Fruit fly (Drosophila melanogaster) whole organism, adult: ENCODE measurements around the gene CG11975.

Source experiments
- CG12768 ChIP-seq: fragments of 200-800 bp; sonication (Bioruptor generic); optimal IDR thresholded peaks from 2 replicates; lab custom pipeline; 2017; ENCODE audit warnings: missing biosample characterization, missing genetic modification characterization, mild to moderate bottlenecking, moderate library complexity, missing genetic modification reagents
- CG5204 ChIP-seq: fragments of 200-800 bp; sonication (Bioruptor generic); optimal IDR thresholded peaks from 2 replicates; lab custom pipeline; 2016; ENCODE audit warnings: missing biosample characterization, missing genetic modification characterization
- Hr96 ChIP-seq: fragments of 200-800 bp; sonication (Bioruptor generic); optimal IDR thresholded peaks from 2 replicates; lab custom pipeline; 2016; ENCODE audit warnings: missing biosample characterization, missing genetic modification characterization
- Mnt ChIP-seq: fragments of 200-800 bp; sonication (Bioruptor generic); optimal IDR thresholded peaks from 2 replicates; lab custom pipeline; 2016; ENCODE audit warnings: missing biosample characterization, mild to moderate bottlenecking, missing genetic modification characterization
- cic ChIP-seq: fragments of 200-800 bp; sonication (Bioruptor generic); optimal IDR thresholded peaks from 2 replicates; lab custom pipeline; 2017; ENCODE audit warnings: missing biosample characterization, mild to moderate bottlenecking, missing genetic modification characterization, moderate library complexity
- cnc ChIP-seq, 2 experiments: fragments of >200 bp; optimal IDR thresholded peaks; 2 replicates each; lab custom pipeline; 2017
- tj ChIP-seq: fragments of 200-800 bp; sonication (Bioruptor generic); optimal IDR thresholded peaks from 3 replicates; lab custom pipeline; 2017; ENCODE audit warnings: missing biosample characterization, mild to moderate bottlenecking, missing genetic modification characterization, moderate library complexity

DNA sequence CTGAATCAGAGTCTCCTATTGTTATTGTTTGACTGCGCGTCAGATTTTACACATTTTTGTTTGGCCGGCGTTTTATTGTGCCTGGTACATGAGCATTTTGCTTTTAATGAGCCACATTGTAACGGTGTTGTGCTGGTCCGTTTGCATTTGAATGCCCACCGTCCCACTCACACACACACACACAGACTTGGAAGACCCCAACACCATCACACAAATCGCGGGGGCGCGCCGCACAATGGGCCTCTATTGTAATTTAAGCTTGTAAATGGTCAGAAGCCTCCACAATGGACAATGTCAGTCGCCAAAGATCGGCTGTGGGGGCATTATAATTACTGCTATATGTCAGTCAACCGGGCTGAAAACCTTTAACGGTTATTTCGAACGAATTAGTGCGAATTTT is 36.7 kb upstream of the CG11975 start:
- TF ChIP-seq CG5204 (GFP tag; lab: Kevin White, UChicago) (no peak), cic (GFP tag; lab: Kevin White, UChicago) (no peak), tj (no peak), CG12768 (no peak), Hr96 (no peak), cnc (optimal IDR thresholded peaks at IDR 0.05; lab: Kevin White, UChicago) (no peak), Mnt (GFP tag; lab: Kevin White, UChicago) (no peak)
